Worm (Caenorhabditis elegans) whole organism, L3 larva: ENCODE measurements around the gene set-1.
A peak's percentile ranks its signal among the peaks of the same experiment; 100 is the strongest.

Experiments used
- R02D3.7 ChIP-seq: fragments of 150-350 bp; optimal IDR thresholded peaks from 2 replicates; lab custom pipeline; 2014; ENCODE audit warnings: missing biosample characterization, missing genetic modification characterization
- ZK546.5 ChIP-seq: sonication (generic microtip); optimal IDR thresholded peaks from 2 replicates; lab custom pipeline; 2017; ENCODE audit warnings: missing biosample characterization, missing genetic modification characterization
- aly-2 ChIP-seq: fragments of 150-350 bp; optimal IDR thresholded peaks from 2 replicates; lab custom pipeline; 2014; ENCODE audit warnings: missing biosample characterization, missing genetic modification characterization
- ama-1 ChIP-seq: fragments of 150-350 bp; optimal IDR thresholded peaks from 2 replicates; lab custom pipeline; 2018
- ceh-16 ChIP-seq: sonication (generic microtip); optimal IDR thresholded peaks from 2 replicates; lab custom pipeline; 2017; ENCODE audit warnings: missing biosample characterization, missing genetic modification characterization
- ceh-28 ChIP-seq: fragments of 150-350 bp; optimal IDR thresholded peaks from 2 replicates; lab custom pipeline; 2014; ENCODE audit warnings: missing biosample characterization, missing genetic modification reagents, missing genetic modification characterization
- ceh-82 ChIP-seq: fragments of 150-350 bp; optimal IDR thresholded peaks from 2 replicates; lab custom pipeline; 2014; ENCODE audit warnings: missing biosample characterization, missing genetic modification characterization
- ceh-9 ChIP-seq: sonication (generic microtip); optimal IDR thresholded peaks from 2 replicates; lab custom pipeline; 2018; ENCODE audit warnings: missing biosample characterization, missing genetic modification characterization
- daf-12 ChIP-seq: fragments of 150-350 bp; optimal IDR thresholded peaks from 2 replicates; lab custom pipeline; 2014; ENCODE audit warnings: missing biosample characterization, missing genetic modification reagents, missing genetic modification characterization
- egl-27 ChIP-seq: sonication (generic microtip); optimal IDR thresholded peaks from 4 replicates; lab custom pipeline; 2017; ENCODE audit warnings: missing biosample characterization, missing genetic modification reagents, missing genetic modification characterization
- egl-5 ChIP-seq: fragments of 150-350 bp; optimal IDR thresholded peaks from 2 replicates; lab custom pipeline; 2017; ENCODE audit warnings: missing biosample characterization, missing genetic modification reagents, missing genetic modification characterization, inconsistent platforms
- elt-2 ChIP-seq: sonication (generic microtip); optimal IDR thresholded peaks from 2 replicates; lab custom pipeline; 2016; ENCODE audit warnings: missing genetic modification reagents, mild to moderate bottlenecking, missing genetic modification characterization, missing compliant biosample characterization
- eor-1 ChIP-seq, 2 experiments: fragments of 150-350 bp; optimal IDR thresholded peaks; 2 replicates each; lab custom pipeline; 2014 to 2018; ENCODE audit warnings: missing biosample characterization in 2 of 2, missing genetic modification characterization in 2 of 2
- fkh-10 ChIP-seq: sonication (generic microtip); optimal IDR thresholded peaks from 2 replicates; lab custom pipeline; 2017; ENCODE audit warnings: missing biosample characterization, missing genetic modification reagents, missing genetic modification characterization
- fos-1 ChIP-seq: fragments of 150-350 bp; optimal IDR thresholded peaks from 2 replicates; lab custom pipeline; 2014; ENCODE audit warnings: missing biosample characterization, missing genetic modification characterization
- hmg-11 ChIP-seq: sonication (generic microtip); optimal IDR thresholded peaks from 2 replicates; lab custom pipeline; 2016; ENCODE audit warnings: missing genetic modification characterization, missing compliant biosample characterization
- jun-1 ChIP-seq: fragments of 150-350 bp; optimal IDR thresholded peaks from 2 replicates; lab custom pipeline; 2014; ENCODE audit warnings: missing biosample characterization, missing genetic modification reagents, missing genetic modification characterization
- lin-15B ChIP-seq: fragments of 150-350 bp; optimal IDR thresholded peaks from 2 replicates; lab custom pipeline; 2014; ENCODE audit warnings: missing biosample characterization, missing genetic modification characterization
- lin-39 ChIP-seq: fragments of 150-350 bp; optimal IDR thresholded peaks from 2 replicates; lab custom pipeline; 2018; ENCODE audit warnings: missing biosample characterization, missing genetic modification reagents, missing genetic modification characterization
- lsy-12 ChIP-seq: sonication (generic microtip); optimal IDR thresholded peaks from 2 replicates; lab custom pipeline; 2016; ENCODE audit warnings: mild to moderate bottlenecking, missing genetic modification characterization, missing compliant biosample characterization
- mdl-1 ChIP-seq: fragments of 150-350 bp; optimal IDR thresholded peaks from 2 replicates; lab custom pipeline; 2014; ENCODE audit warnings: missing biosample characterization, missing genetic modification characterization
- mml-1 ChIP-seq: fragments of 150-350 bp; sonication (generic microtip); optimal IDR thresholded peaks from 3 replicates; lab custom pipeline; 2014; ENCODE audit warnings: missing biosample characterization, missing genetic modification characterization
- nhr-11 ChIP-seq: fragments of 150-350 bp; optimal IDR thresholded peaks from 2 replicates; lab custom pipeline; 2014; ENCODE audit warnings: missing biosample characterization, missing genetic modification characterization
- nhr-12 ChIP-seq: fragments of 150-350 bp; optimal IDR thresholded peaks from 2 replicates; lab custom pipeline; 2014; ENCODE audit warnings: missing biosample characterization, missing genetic modification characterization
- nhr-23 ChIP-seq: fragments of 150-350 bp; optimal IDR thresholded peaks from 2 replicates; lab custom pipeline; 2014; ENCODE audit warnings: missing biosample characterization, missing genetic modification reagents, missing genetic modification characterization
- nhr-237 ChIP-seq: fragments of 150-350 bp; optimal IDR thresholded peaks from 2 replicates; lab custom pipeline; 2014; ENCODE audit warnings: missing biosample characterization, missing genetic modification characterization
- nhr-25 ChIP-seq: sonication (generic microtip); optimal IDR thresholded peaks from 2 replicates; lab custom pipeline; 2017; ENCODE audit warnings: missing biosample characterization, missing genetic modification characterization
- nhr-28 ChIP-seq: fragments of 150-350 bp; optimal IDR thresholded peaks from 2 replicates; lab custom pipeline; 2014; ENCODE audit warnings: missing biosample characterization, missing genetic modification characterization
- nhr-43 ChIP-seq: sonication (generic microtip); optimal IDR thresholded peaks from 2 replicates; lab custom pipeline; 2016; ENCODE audit warnings: mild to moderate bottlenecking, missing genetic modification characterization, missing compliant biosample characterization; ENCODE audit not compliant: poor library complexity, severe bottlenecking
- nhr-76 ChIP-seq: fragments of 150-350 bp; sonication (generic microtip); optimal IDR thresholded peaks from 5 replicates; lab custom pipeline; 2014; ENCODE audit warnings: missing biosample characterization, missing genetic modification characterization
- pha-4 ChIP-seq: fragments of 150-350 bp; optimal IDR thresholded peaks from 2 replicates; lab custom pipeline; 2014; ENCODE audit warnings: missing biosample characterization, missing genetic modification reagents, missing genetic modification characterization
- pqm-1 ChIP-seq: fragments of 150-350 bp; optimal IDR thresholded peaks from 2 replicates; lab custom pipeline; 2017; ENCODE audit warnings: missing biosample characterization, missing genetic modification characterization, inconsistent platforms
- sea-2 ChIP-seq: fragments of 150-350 bp; sonication (generic microtip); optimal IDR thresholded peaks from 4 replicates; lab custom pipeline; 2014; ENCODE audit warnings: missing biosample characterization, missing genetic modification reagents, missing genetic modification characterization
- skn-1 ChIP-seq: fragments of 150-350 bp; optimal IDR thresholded peaks from 2 replicates; lab custom pipeline; 2014; ENCODE audit warnings: missing biosample characterization, missing genetic modification characterization
- snpc-4 ChIP-seq: fragments of 150-350 bp; optimal IDR thresholded peaks from 2 replicates; lab custom pipeline; 2014; ENCODE audit warnings: missing biosample characterization, missing genetic modification characterization
- tbx-2 ChIP-seq: sonication (generic microtip); optimal IDR thresholded peaks from 2 replicates; lab custom pipeline; 2016; ENCODE audit warnings: mild to moderate bottlenecking, missing genetic modification characterization, missing compliant biosample characterization
- unc-39 ChIP-seq: sonication (generic microtip); optimal IDR thresholded peaks from 4 replicates; lab custom pipeline; 2017; ENCODE audit warnings: missing biosample characterization, missing genetic modification characterization
- unc-62 ChIP-seq: fragments of 150-350 bp; sonication (generic microtip); optimal IDR thresholded peaks from 4 replicates; lab custom pipeline; 2014; ENCODE audit warnings: missing biosample characterization, missing genetic modification reagents, missing genetic modification characterization

The set-1 gene

ce11 chrIII:6444335-6444734 is 7.8 kb downstream of the set-1 start, which contains the start of gene C05D11.13 (continued):
- peak; percentile 65 for TF ChIP-seq nhr-23 (tag; lab: Kevin White, UChicago)

ce11 chrIII:6442305-6443125 is 9.7 kb downstream of the set-1 start, which contains the start of gene mel-32:
Gene mel-32 (minus strand): TSS chrIII:6443000.
- TF ChIP-seq nhr-23 (tag; lab: Kevin White, UChicago) (no peak), fos-1 (tag; lab: Kevin White, UChicago) (no peak), R02D3.7 (no peak), ceh-16 (tag; lab: Kevin White, UChicago) (no peak), pha-4 (tag; lab: Kevin White, UChicago) (peak; percentile 48), pqm-1 (tag; lab: Kevin White, UChicago) (peak; percentile 67), unc-62 (no peak), ceh-28 (tag; lab: Kevin White, UChicago) (peak; percentile 15), nhr-28 (no peak), ama-1 (lab: Kevin White, UChicago) (peak; percentile 22), lin-15B (tag; lab: Kevin White, UChicago) (peak; percentile 16), elt-2 (tag; lab: Kevin White, UChicago) (peak; percentile 84)
- TF ChIP-seq, all 47 proteins: peak for 6

- no peak for TF ChIP-seq daf-12 (tag; lab: Kevin White, UChicago)
- no peak for TF ChIP-seq aly-2 (tag; lab: Kevin White, UChicago)
- no peak for TF ChIP-seq mdl-1
- TF ChIP-seq tbx-2: no peak
- no peak for TF ChIP-seq nhr-12 (tag; lab: Kevin White, UChicago)
- no peak for TF ChIP-seq ceh-16 (tag; lab: Kevin White, UChicago)
- TF ChIP-seq nhr-28: no peak
- no peak for TF ChIP-seq eor-1 (tag; optimal IDR thresholded peaks at IDR 0.05; lab: Kevin White, UChicago)
- TF ChIP-seq nhr-23 (tag; lab: Kevin White, UChicago): no peak
- no peak for TF ChIP-seq egl-5
- no peak for TF ChIP-seq snpc-4 (tag; lab: Kevin White, UChicago)
- TF ChIP-seq ceh-82 (tag; lab: Kevin White, UChicago): no peak
- no peak for TF ChIP-seq unc-62
- no peak for TF ChIP-seq fkh-10 (GFP tag; lab: Kevin White, UChicago)
- TF ChIP-seq unc-39 (tag; lab: Kevin White, UChicago): no peak
- TF ChIP-seq skn-1 (tag; lab: Kevin White, UChicago): no peak
- TF ChIP-seq, all 47 proteins: peak for 0
Observed at ce11 chrIII:6439854-6440253, 12.3 kb downstream of the set-1 start.

- no peak for TF ChIP-seq mml-1
Observed at ce11 chrIII:6436308-6436707, 15.9 kb downstream of the set-1 start, which contains the start of gene C05D11.1. Gene C05D11.1 (plus strand): TSS chrIII:6436608.

ce11 chrIII:6432939-6433338 is 19.2 kb downstream of the set-1 start, which contains the start of gene vps-16:
Gene vps-16 (plus strand): TSS chrIII:6433239.
- TF ChIP-seq egl-27 (tag; lab: Kevin White, UChicago) (no peak), nhr-237 (tag; lab: Kevin White, UChicago) (no peak), pha-4 (tag; lab: Kevin White, UChicago) (no peak), eor-1 (tag; optimal IDR thresholded peaks at IDR 0.05; lab: Kevin White, UChicago) (no peak)
- TF ChIP-seq, all 47 proteins: peak for 0

- TF ChIP-seq ama-1 (lab: Kevin White, UChicago) (peak; percentile 1), lin-15B (tag; lab: Kevin White, UChicago) (peak; percentile 89), mdl-1 (no peak), pqm-1 (tag; lab: Kevin White, UChicago) (peak; percentile 44), nhr-23 (tag; lab: Kevin White, UChicago) (peak; percentile 73), daf-12 (tag; lab: Kevin White, UChicago) (no peak), jun-1 (tag; lab: Kevin White, UChicago) (no peak), ceh-28 (tag; lab: Kevin White, UChicago) (peak; percentile 59), egl-5 (peak; percentile 74), egl-27 (tag; lab: Kevin White, UChicago) (no peak), nhr-25 (peak; percentile 50), lin-39 (tag; lab: Kevin White, UChicago) (peak; percentile 72), ceh-9 (tag; lab: Kevin White, UChicago) (no peak), lsy-12 (tag; lab: Kevin White, UChicago) (peak; percentile 14), nhr-11 (tag; lab: Kevin White, UChicago) (peak; percentile 14), nhr-76 (tag; lab: Kevin White, UChicago) (no peak), ZK546.5 (tag; lab: Kevin White, UChicago) (no peak), nhr-43 (no peak), nhr-28 (no peak), elt-2 (tag; lab: Kevin White, UChicago) (peak; percentile 33), fkh-10 (GFP tag; lab: Kevin White, UChicago) (peak; percentile 37), sea-2 (GFP tag; lab: Kevin White, UChicago) (no peak), R02D3.7 (peak; percentile 32), hmg-11 (tag; lab: Kevin White, UChicago) (peak; percentile 69), skn-1 (tag; lab: Kevin White, UChicago) (peak; percentile 67)
Observed at ce11 chrIII:6431766-6432228, 20.4 kb downstream of the set-1 start, which contains the start of the genes mrps-17 and txdc-9. Gene mrps-17 (minus strand): TSS chrIII:6431798. Gene txdc-9 (plus strand): TSS chrIII:6432178.
